Fruit fly (Drosophila melanogaster) whole organism: ENCODE measurements around the gene Rnf11.

Experiments used
- CG8478 ChIP-seq: fragments of >200 bp; optimal IDR thresholded peaks from 2 replicates; lab custom pipeline; 2018; ENCODE audit warnings: inconsistent platforms
- pan ChIP-seq: fragments of >200 bp; optimal IDR thresholded peaks from 2 replicates; lab custom pipeline; 2017
- usp ChIP-seq: fragments of >200 bp; optimal IDR thresholded peaks from 2 replicates; lab custom pipeline; 2017; ENCODE audit warnings: missing biosample characterization, missing genetic modification characterization, mixed read lengths

dm6 chr4:310670-311069 lies 4.1 kb upstream of the Rnf11 start:
- TF ChIP-seq pan, result no peak
- TF ChIP-seq CG8478 (lab: Kevin White, UChicago), result no peak
- no peak for TF ChIP-seq usp
